Worm (Caenorhabditis elegans): ENCODE data around the gene hrpa-1.
"Not testable (repeated sequence)": the region's sequence is repeated elsewhere in the genome, so short reads cannot be mapped to it uniquely, and the experiment has no call there.

The hrpa-1 gene

DNA sequence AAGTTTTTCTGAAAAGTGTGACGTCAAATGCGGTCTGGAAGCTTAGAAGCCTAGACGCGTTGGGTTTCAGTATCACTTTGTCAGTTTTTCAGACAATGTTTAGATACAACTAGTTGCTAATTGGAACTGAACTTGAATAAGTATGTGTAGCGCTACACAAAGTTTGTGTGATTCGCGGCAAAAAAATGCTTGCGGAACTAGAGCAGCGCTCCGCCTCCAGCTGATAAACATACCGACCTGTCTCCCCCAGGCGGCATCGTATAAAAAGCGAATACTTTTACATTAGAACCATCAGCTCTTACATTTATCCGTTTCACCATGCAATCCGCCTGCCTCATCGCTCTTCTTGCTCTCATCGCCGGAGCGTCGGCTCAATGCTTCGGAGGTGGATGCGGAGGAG lies 35.0 kb downstream of the hrpa-1 start, which contains the start of gene idpp-12:
Gene idpp-12, plus strand, starts transcription at position 301 of the 400 bp plus-strand sequence.
- TF ChIP-seq ZK546.5, unc-39, aly-2 (tag; optimal IDR thresholded peaks at IDR 0.05): not testable (repeated sequence)

DNA sequence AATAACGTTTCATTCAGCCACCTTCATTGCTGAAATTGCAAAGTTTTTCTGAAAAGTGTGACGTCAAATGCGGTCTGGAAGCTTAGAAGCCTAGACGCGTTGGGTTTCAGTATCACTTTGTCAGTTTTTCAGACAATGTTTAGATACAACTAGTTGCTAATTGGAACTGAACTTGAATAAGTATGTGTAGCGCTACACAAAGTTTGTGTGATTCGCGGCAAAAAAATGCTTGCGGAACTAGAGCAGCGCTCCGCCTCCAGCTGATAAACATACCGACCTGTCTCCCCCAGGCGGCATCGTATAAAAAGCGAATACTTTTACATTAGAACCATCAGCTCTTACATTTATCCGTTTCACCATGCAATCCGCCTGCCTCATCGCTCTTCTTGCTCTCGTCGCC lies 36.6 kb downstream of the hrpa-1 start, which contains the start of gene W08E12.4:
Gene W08E12.4, plus strand, starts transcription at position 301 of the 400 bp plus-strand sequence.
- 0 out of 2 replicates have a peak, but pooled peaks have one; percentile 7 for TF ChIP-seq set-16 (GFP tag; IDR thresholded peaks at IDR 0.05)

DNA sequence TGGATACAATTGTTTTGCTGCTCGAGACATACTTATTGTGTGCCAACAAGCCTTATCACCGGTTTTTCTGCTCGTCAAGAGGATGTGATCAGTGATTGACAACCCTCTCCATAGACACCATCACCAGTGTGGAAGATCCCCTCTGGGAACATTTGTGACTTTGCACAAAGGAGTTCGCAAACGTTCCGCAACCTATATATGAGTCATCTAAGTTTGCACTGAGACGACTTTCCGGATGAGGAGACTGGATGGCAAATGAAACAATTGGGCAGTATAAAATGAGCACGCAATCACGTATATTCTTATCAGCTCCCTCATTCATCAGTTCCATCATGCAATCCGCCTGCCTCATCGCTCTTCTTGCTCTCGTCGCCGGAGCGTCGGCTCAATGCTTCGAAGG lies 38.2 kb downstream of the hrpa-1 start, which contains the start of gene W08E12.5:
Gene W08E12.5, plus strand, starts transcription at position 301 of the 400 bp plus-strand sequence.
- TF ChIP-seq zip-2 (tag; optimal IDR thresholded peaks at IDR 0.05): no peak
- no peak for TF ChIP-seq aha-1 (tag)
- no peak for TF ChIP-seq mdl-1 (tag; optimal IDR thresholded peaks at IDR 0.05)
- no peak for TF ChIP-seq daf-12 (tag; optimal IDR thresholded peaks at IDR 0.05)
- no peak for TF ChIP-seq lsy-2 (tag; optimal IDR thresholded peaks at IDR 0.05)

DNA sequence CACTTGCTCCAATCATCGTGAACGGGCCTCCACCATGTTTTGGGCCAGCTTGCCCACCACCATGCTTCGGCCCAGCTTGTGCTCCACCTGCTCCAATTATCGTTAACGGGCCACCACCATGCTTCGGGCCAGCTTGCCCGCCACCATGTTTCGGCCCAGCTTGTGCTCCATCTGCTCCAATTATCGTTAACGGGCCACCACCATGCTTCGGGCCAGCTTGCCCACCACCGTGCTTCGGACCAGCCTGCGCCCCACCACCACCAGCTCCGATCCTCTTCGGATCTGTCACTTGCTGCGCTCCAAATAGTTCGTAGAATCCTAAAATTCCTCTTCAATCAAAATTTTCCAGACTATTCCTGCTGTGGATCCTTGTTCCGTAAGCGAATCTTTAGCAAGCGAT lies 39.4 kb downstream of the hrpa-1 start:
- TF ChIP-seq daf-12 (tag; optimal IDR thresholded peaks at IDR 0.05): no peak
- TF ChIP-seq egl-43 (GFP tag; IDR thresholded peaks at IDR 0.05): 0 out of 2 replicates have a peak, but pooled peaks have one; percentile 17
- TF ChIP-seq ceh-32 (tag; optimal IDR thresholded peaks at IDR 0.05; ENCODE audit: poor library complexity): no peak
- TF ChIP-seq fos-1 (tag; optimal IDR thresholded peaks at IDR 0.05): no peak
- TF ChIP-seq set-16 (GFP tag; IDR thresholded peaks at IDR 0.05): peak; percentile 88
- 0 out of 2 replicates have a peak, but pooled peaks have one; percentile 21 for TF ChIP-seq tra-1 (GFP tag; IDR thresholded peaks at IDR 0.05)
- no peak for TF ChIP-seq duxl-1 (tag; optimal IDR thresholded peaks at IDR 0.05; ENCODE audit: poor library complexity)
- 0 out of 2 replicates have a peak, but pooled peaks have one; percentile 12 for TF ChIP-seq dmd-8 (GFP tag; IDR thresholded peaks at IDR 0.05)
- no peak for TF ChIP-seq aha-1 (tag)
- no peak for TF ChIP-seq Y75B8A.6 (GFP tag; IDR thresholded peaks at IDR 0.05)
- TF ChIP-seq snpc-4 (tag; optimal IDR thresholded peaks at IDR 0.05): no peak
- no peak for TF ChIP-seq hlh-11 (tag; optimal IDR thresholded peaks at IDR 0.05)
- no peak for TF ChIP-seq unc-39 (tag; optimal IDR thresholded peaks at IDR 0.05)
- TF ChIP-seq lin-39 (tag; optimal IDR thresholded peaks at IDR 0.05): no peak

DNA sequence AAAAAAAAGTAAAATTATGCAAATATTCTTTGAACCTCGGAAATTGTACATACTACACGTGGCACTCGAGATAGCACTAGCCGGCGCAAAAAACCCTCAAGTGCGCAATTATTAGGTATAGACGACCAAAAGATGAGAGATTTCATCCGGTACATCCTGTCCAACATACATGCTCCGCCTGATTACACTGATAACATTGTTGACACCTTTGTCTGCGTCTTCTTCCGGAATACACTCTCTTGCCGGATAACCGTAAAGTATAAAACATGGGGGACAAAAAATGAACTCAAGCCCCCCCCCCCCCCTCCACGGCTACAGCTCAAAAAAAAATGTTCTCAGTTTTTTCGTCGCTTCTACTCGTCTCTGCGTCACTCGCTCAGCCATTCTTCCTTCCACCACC lies 40.4 kb downstream of the hrpa-1 start, which contains the start of gene W08E12.6:
Gene W08E12.6, plus strand, starts transcription at position 301 of the 400 bp plus-strand sequence.
- TF ChIP-seq lin-1 (GFP tag; IDR thresholded peaks at IDR 0.05): no peak
- no peak for TF ChIP-seq ztf-11 (tag; optimal IDR thresholded peaks at IDR 0.05)
- 0 out of 2 replicates have a peak, but pooled peaks have one; percentile 8 for TF ChIP-seq set-16 (GFP tag; IDR thresholded peaks at IDR 0.05)
- no peak for TF ChIP-seq vab-7 (GFP tag; IDR thresholded peaks at IDR 0.05)

DNA sequence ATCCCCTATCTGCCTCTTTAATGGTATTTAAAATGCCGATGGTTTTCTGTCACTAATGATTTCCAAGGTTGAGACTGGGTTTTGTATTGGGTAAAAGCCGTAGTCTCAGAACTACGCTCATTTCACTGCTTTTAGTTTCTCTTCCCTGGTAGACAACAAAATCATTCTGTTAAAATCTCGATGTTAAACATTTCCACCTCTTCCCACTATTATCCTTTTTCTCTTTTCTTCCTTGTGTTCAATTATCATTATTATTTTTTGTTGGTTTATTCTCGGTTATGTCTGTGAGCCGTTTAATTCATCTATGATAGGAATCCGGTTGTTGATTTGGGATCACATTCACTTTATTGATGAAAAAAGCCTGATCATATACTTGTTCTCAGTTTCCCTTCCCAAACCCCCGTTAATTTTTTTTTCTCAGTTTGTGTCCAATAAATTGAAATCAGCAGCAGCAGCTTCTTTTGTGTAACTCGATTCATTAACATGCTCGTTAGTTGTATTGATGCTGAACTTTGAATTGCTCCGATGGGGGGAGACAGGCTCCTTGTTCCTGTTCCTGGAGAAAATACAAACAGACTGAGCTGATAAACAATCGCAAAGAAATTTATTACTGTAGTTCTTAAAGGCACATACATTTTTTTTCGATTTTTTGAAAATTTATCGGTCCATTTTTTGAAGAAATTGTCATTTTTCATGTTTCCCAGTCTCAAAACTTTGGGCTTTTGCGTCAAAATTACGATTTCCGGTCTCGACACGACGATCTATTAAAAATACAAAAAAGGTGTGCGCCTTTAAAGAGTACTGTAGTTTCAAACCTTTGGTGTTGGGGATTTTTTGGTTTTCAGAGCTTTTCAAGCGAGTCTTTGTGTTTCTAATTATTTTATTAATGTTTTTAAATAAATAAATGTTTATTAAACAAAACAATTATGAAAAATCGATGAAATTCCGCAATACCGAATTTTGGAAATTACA lies 41.8 kb downstream of the hrpa-1 start:
- TF ChIP-seq tag-97 (GFP tag; IDR thresholded peaks at IDR 0.05): no peak
- 0 out of 2 replicates have a peak, but pooled peaks have one; percentile 8 for TF ChIP-seq ctbp-1 (GFP tag; IDR thresholded peaks at IDR 0.05)
- TF ChIP-seq ceh-62 (tag; optimal IDR thresholded peaks at IDR 0.05): no peak
- TF ChIP-seq D1046.2 (GFP tag; IDR thresholded peaks at IDR 0.05): peak; percentile 46; the same call in 1 of the 2 replicates
- no peak for TF ChIP-seq nhr-42 (GFP tag; IDR thresholded peaks at IDR 0.05)
- no peak for TF ChIP-seq snpc-4 (tag; optimal IDR thresholded peaks at IDR 0.05)
- no peak for TF ChIP-seq dve-1 (tag; optimal IDR thresholded peaks at IDR 0.05; ENCODE audit: insufficient read depth)
- TF ChIP-seq mes-2 (tag; optimal IDR thresholded peaks at IDR 0.05; ENCODE audit: poor library complexity, severe bottlenecking): peak; percentile 24
- peak; percentile 62 for TF ChIP-seq F49E8.2 (tag; optimal IDR thresholded peaks at IDR 0.05; ENCODE audit: borderline replicate concordance)
- no peak for TF ChIP-seq nhr-41 (GFP tag; IDR thresholded peaks at IDR 0.05)
- no peak for TF ChIP-seq mep-1 (tag; optimal IDR thresholded peaks at IDR 0.05)
- peak; percentile 10 for TF ChIP-seq sdz-12 (GFP tag; optimal IDR thresholded peaks at IDR 0.05)
- no peak for TF ChIP-seq ztf-7 (tag; optimal IDR thresholded peaks at IDR 0.05)
- TF ChIP-seq daf-16 (GFP tag; optimal IDR thresholded peaks at IDR 0.05): no peak
- peak; percentile 31 for TF ChIP-seq daf-16 (tag; optimal IDR thresholded peaks at IDR 0.05)
- no peak for TF ChIP-seq mdt-29 (GFP tag; IDR thresholded peaks at IDR 0.05)
- peak; percentile 15 for TF ChIP-seq Y5F2A.4 (GFP tag; optimal IDR thresholded peaks at IDR 0.05)
- TF ChIP-seq lin-39 (tag; optimal IDR thresholded peaks at IDR 0.05): no peak
- no peak for TF ChIP-seq ceh-44 (GFP tag; IDR thresholded peaks at IDR 0.05)

Data from whole organism, L4 larva.